Worm (Caenorhabditis elegans): Measurements from ENCODE around the gene F41E6.1.

F41E6.1 gene

ce11 chrV:8594105-8594964 lies 28.1 kb upstream of the F41E6.1 start, which contains the start of gene tag-196:
TSS of gene tag-196 (plus strand) at chrV:8594914.
- no peak for TF ChIP-seq ceh-13 (GFP tag; optimal IDR thresholded peaks at IDR 0.05)
- no peak for TF ChIP-seq tbx-37 (GFP tag; conservative IDR thresholded peaks at IDR 0.05)
- TF ChIP-seq hmg-4 (GFP tag; optimal IDR thresholded peaks at IDR 0.05): no peak
- TF ChIP-seq ceh-36 (tag; optimal IDR thresholded peaks at IDR 0.05): no peak
- no peak for TF ChIP-seq scrt-1 (GFP tag; IDR thresholded peaks at IDR 0.05)
- TF ChIP-seq tra-4 (tag; optimal IDR thresholded peaks at IDR 0.05): no peak
- no peak for TF ChIP-seq aly-1 (tag; optimal IDR thresholded peaks at IDR 0.05)
- TF ChIP-seq B0310.2 (tag; optimal IDR thresholded peaks at IDR 0.05): no peak
- no peak for TF ChIP-seq ets-7 (tag; optimal IDR thresholded peaks at IDR 0.05)
- TF ChIP-seq sea-1 (GFP tag; conservative IDR thresholded peaks at IDR 0.05): no peak
- no peak for TF ChIP-seq pes-1 (GFP tag; IDR thresholded peaks at IDR 0.05)

DNA sequence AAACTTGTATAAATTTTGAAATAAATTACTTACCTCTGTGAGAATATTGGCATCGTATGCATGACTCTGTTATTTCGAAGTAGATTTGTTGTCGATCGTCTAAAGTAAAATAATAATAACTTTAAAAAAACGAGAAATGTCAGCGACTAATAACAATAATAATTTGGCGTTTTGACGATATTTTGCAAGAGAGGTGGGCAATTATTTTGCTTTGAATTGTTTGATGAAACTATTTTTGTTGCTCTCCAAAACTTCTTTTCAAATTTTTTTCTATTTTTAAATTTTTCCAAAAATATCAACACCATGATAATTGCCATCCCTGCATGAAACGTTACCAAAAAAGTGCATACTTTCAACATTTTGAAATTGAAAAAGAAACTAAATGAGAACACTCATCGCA lies 23.2 kb upstream of the F41E6.1 start, which contains the start of gene F41E6.7:
TSS of gene F41E6.7 (minus strand) at position 101 of the 400 bp plus-strand sequence.
- no peak for TF ChIP-seq sea-1 (GFP tag; conservative IDR thresholded peaks at IDR 0.05)
- TF ChIP-seq flt-1 (GFP tag; IDR thresholded peaks at IDR 0.05): no peak
- TF ChIP-seq aly-1 (tag; optimal IDR thresholded peaks at IDR 0.05): no peak
- TF ChIP-seq ceh-13 (GFP tag; optimal IDR thresholded peaks at IDR 0.05): no peak
- no peak for TF ChIP-seq hnd-1 (tag; optimal IDR thresholded peaks at IDR 0.05)
- no peak for TF ChIP-seq tbx-11 (GFP tag; IDR thresholded peaks at IDR 0.05)
- no peak for TF ChIP-seq tbx-37 (GFP tag; conservative IDR thresholded peaks at IDR 0.05)
- no peak for TF ChIP-seq hmg-4 (GFP tag; optimal IDR thresholded peaks at IDR 0.05)
- TF ChIP-seq hmbx-1 (tag; optimal IDR thresholded peaks at IDR 0.05): no peak
- TF ChIP-seq ama-1 (optimal IDR thresholded peaks at IDR 0.05): no peak
- no peak for TF ChIP-seq F13C5.2 (tag; optimal IDR thresholded peaks at IDR 0.05)
- TF ChIP-seq ets-7 (tag; optimal IDR thresholded peaks at IDR 0.05): no peak
- no peak for TF ChIP-seq ceh-36 (tag; optimal IDR thresholded peaks at IDR 0.05)
- no peak for TF ChIP-seq pes-1 (GFP tag; IDR thresholded peaks at IDR 0.05)
- TF ChIP-seq tra-4 (tag; optimal IDR thresholded peaks at IDR 0.05): no peak
- TF ChIP-seq scrt-1 (GFP tag; IDR thresholded peaks at IDR 0.05): no peak

- TF ChIP-seq ets-7 (tag; optimal IDR thresholded peaks at IDR 0.05) (no peak), tra-4 (tag; optimal IDR thresholded peaks at IDR 0.05) (no peak), hmbx-1 (tag; optimal IDR thresholded peaks at IDR 0.05) (no peak), tbx-11 (GFP tag; IDR thresholded peaks at IDR 0.05) (no peak), pes-1 (GFP tag; IDR thresholded peaks at IDR 0.05) (no peak), hmg-4 (GFP tag; optimal IDR thresholded peaks at IDR 0.05) (no peak), F13C5.2 (tag; optimal IDR thresholded peaks at IDR 0.05) (no peak), ama-1 (optimal IDR thresholded peaks at IDR 0.05) (no peak), flt-1 (GFP tag; IDR thresholded peaks at IDR 0.05) (no peak), ceh-13 (GFP tag; optimal IDR thresholded peaks at IDR 0.05) (no peak), aly-1 (tag; optimal IDR thresholded peaks at IDR 0.05) (no peak), scrt-1 (GFP tag; IDR thresholded peaks at IDR 0.05) (no peak), B0310.2 (tag; optimal IDR thresholded peaks at IDR 0.05) (no peak), hnd-1 (tag; optimal IDR thresholded peaks at IDR 0.05) (no peak), ceh-36 (tag; optimal IDR thresholded peaks at IDR 0.05) (no peak)
These were observed 22.5 kb upstream of the F41E6.1 start for ce11 chrV:8599957-8600356.

- TF ChIP-seq sea-1 (GFP tag; conservative IDR thresholded peaks at IDR 0.05): no peak
- TF ChIP-seq aly-1 (tag; optimal IDR thresholded peaks at IDR 0.05): no peak
- no peak for TF ChIP-seq flt-1 (GFP tag; IDR thresholded peaks at IDR 0.05)
- no peak for TF ChIP-seq tbx-11 (GFP tag; IDR thresholded peaks at IDR 0.05)
- no peak for TF ChIP-seq tra-4 (tag; optimal IDR thresholded peaks at IDR 0.05)
- TF ChIP-seq ceh-36 (tag; optimal IDR thresholded peaks at IDR 0.05): no peak
- TF ChIP-seq ets-7 (tag; optimal IDR thresholded peaks at IDR 0.05): no peak
- no peak for TF ChIP-seq hnd-1 (tag; optimal IDR thresholded peaks at IDR 0.05)
- no peak for TF ChIP-seq ceh-13 (GFP tag; optimal IDR thresholded peaks at IDR 0.05)
- TF ChIP-seq B0310.2 (tag; optimal IDR thresholded peaks at IDR 0.05): no peak
- no peak for TF ChIP-seq hmbx-1 (tag; optimal IDR thresholded peaks at IDR 0.05)
- no peak for TF ChIP-seq tbx-37 (GFP tag; conservative IDR thresholded peaks at IDR 0.05)
- TF ChIP-seq F13C5.2 (tag; optimal IDR thresholded peaks at IDR 0.05): no peak
These were observed 21.0 kb upstream of the F41E6.1 start, which contains the start of gene F41E6.8 for ce11 chrV:8601420-8601819. TSS of gene F41E6.8 (minus strand) at chrV:8601520.

- TF ChIP-seq flt-1 (GFP tag; IDR thresholded peaks at IDR 0.05): no peak
- TF ChIP-seq hmbx-1 (tag; optimal IDR thresholded peaks at IDR 0.05): no peak
- no peak for TF ChIP-seq tbx-37 (GFP tag; conservative IDR thresholded peaks at IDR 0.05)
These were observed 19.8 kb upstream of the F41E6.1 start, which contains the start of gene F41E6.15 for ce11 chrV:8602638-8603037. TSS of gene F41E6.15 (minus strand) at chrV:8602738.

- TF ChIP-seq tbx-37 (GFP tag; conservative IDR thresholded peaks at IDR 0.05) (no peak), aly-1 (tag; optimal IDR thresholded peaks at IDR 0.05) (no peak), hmg-4 (GFP tag; optimal IDR thresholded peaks at IDR 0.05) (no peak)
These were observed 19.1 kb upstream of the F41E6.1 start, which contains the start of gene F41E6.5 for ce11 chrV:8603272-8603671. TSS of gene F41E6.5 (plus strand) at chrV:8603480.

DNA sequence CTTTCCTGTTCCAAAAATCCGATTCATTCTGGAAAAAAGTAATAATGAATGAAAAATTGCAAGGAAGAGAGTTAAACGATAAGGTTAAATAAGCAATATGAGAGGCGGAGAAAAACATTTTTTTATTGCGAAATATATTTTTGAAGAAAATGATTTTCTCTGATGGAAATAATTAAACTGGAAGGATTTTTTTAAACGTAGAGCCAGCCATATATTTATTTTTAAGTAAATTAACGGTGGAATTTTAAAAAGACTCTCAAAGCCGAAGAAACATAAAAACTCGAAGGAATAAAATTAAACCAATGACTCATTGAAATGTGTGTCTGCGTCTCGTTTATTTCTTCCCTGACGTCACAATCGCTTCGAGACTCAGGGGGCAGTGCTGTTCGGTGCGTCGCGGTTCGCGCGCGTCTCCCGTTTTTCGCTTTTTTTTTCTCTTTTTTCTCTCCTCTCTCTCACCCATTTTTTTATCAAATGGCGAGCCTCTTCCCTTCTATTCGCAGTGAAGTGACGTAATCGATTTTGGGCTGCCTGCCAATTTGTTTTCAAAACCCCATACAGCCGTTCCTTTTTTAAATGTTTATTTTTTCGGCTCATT lies 16.2 kb upstream of the F41E6.1 start, which contains the start of gene vps-60:
TSS of gene vps-60 (minus strand) at position 30 of the 598 bp plus-strand sequence.
- TF ChIP-seq sea-1 (GFP tag; conservative IDR thresholded peaks at IDR 0.05) (peak; percentile 28; the same call in 1 of the 2 replicates), ets-7 (tag; optimal IDR thresholded peaks at IDR 0.05) (peak; percentile 11), flt-1 (GFP tag; IDR thresholded peaks at IDR 0.05) (peak; percentile 44; the same call in 1 of the 2 replicates), F13C5.2 (tag; optimal IDR thresholded peaks at IDR 0.05) (peak; percentile 57), scrt-1 (GFP tag; IDR thresholded peaks at IDR 0.05) (no peak), hmg-4 (GFP tag; optimal IDR thresholded peaks at IDR 0.05) (peak; percentile 61), ceh-13 (GFP tag; optimal IDR thresholded peaks at IDR 0.05) (no peak)
